Fruit fly (Drosophila melanogaster) whole organism, prepupa: Measurements from ENCODE around the gene Mekk1.

Source experiments
- Blimp-1 ChIP-seq: fragments of 200-800 bp; sonication (Bioruptor generic); optimal IDR thresholded peaks from 3 replicates; lab custom pipeline; 2017; ENCODE audit warnings: missing biosample characterization, missing genetic modification characterization, mild to moderate bottlenecking, moderate library complexity, missing genetic modification reagents
- CG10631 ChIP-seq: fragments of 200-800 bp; sonication (Bioruptor generic); optimal IDR thresholded peaks from 2 replicates; lab custom pipeline; 2016; ENCODE audit warnings: missing biosample characterization, missing genetic modification characterization
- CG10669 ChIP-seq: fragments of 200-800 bp; sonication (Bioruptor generic); optimal IDR thresholded peaks from 3 replicates; lab custom pipeline; 2018; ENCODE audit warnings: missing biosample characterization, mild to moderate bottlenecking, missing genetic modification characterization, moderate library complexity
- CG11294 ChIP-seq: fragments of 200-800 bp; sonication (Bioruptor generic); IDR thresholded peaks from 2 replicates; pipeline ENCODE4 v1.3.6; 2022; ENCODE audit warnings: missing biosample characterization, missing genetic modification characterization
- CG11762 ChIP-seq: fragments of 200-800 bp; sonication (Bioruptor generic); optimal IDR thresholded peaks from 3 replicates; lab custom pipeline; 2016; ENCODE audit warnings: missing biosample characterization, missing genetic modification characterization; ENCODE audit not compliant: insufficient read depth
- CG11902 ChIP-seq: fragments of 200-800 bp; sonication (Bioruptor generic); optimal IDR thresholded peaks from 3 replicates; lab custom pipeline; 2016; ENCODE audit warnings: missing biosample characterization, missing genetic modification characterization
- CG15336 ChIP-seq: fragments of 200-800 bp; sonication (Bioruptor generic); IDR thresholded peaks from 2 replicates; pipeline ENCODE4 v1.3.6; 2022; ENCODE audit warnings: missing biosample characterization, missing genetic modification characterization
- CG31627 ChIP-seq: fragments of 200-800 bp; sonication (Bioruptor generic); optimal IDR thresholded peaks from 3 replicates; lab custom pipeline; 2016; ENCODE audit warnings: missing biosample characterization, missing genetic modification characterization
- CG34406 ChIP-seq: fragments of 200-800 bp; sonication (Bioruptor generic); optimal IDR thresholded peaks from 3 replicates; lab custom pipeline; 2016; ENCODE audit warnings: missing biosample characterization, missing genetic modification characterization
- CG3919 ChIP-seq: fragments of 200-800 bp; sonication (Bioruptor generic); optimal IDR thresholded peaks from 3 replicates; lab custom pipeline; 2016; ENCODE audit warnings: missing biosample characterization, missing genetic modification characterization
- CG4318 ChIP-seq: fragments of 200-800 bp; sonication (Bioruptor generic); optimal IDR thresholded peaks from 3 replicates; lab custom pipeline; 2017; ENCODE audit warnings: missing biosample characterization, mild to moderate bottlenecking, missing genetic modification characterization
- CG6276 ChIP-seq: fragments of 200-800 bp; sonication (Bioruptor generic); optimal IDR thresholded peaks from 2 replicates; lab custom pipeline; 2017; ENCODE audit warnings: missing biosample characterization, mild to moderate bottlenecking, missing genetic modification characterization
- CG6854 ChIP-seq: fragments of 200-800 bp; sonication (Bioruptor generic); optimal IDR thresholded peaks from 2 replicates; lab custom pipeline; 2017; ENCODE audit warnings: missing biosample characterization, mild to moderate bottlenecking, missing genetic modification characterization
- CG7368 ChIP-seq: fragments of 200-800 bp; sonication (Bioruptor generic); optimal IDR thresholded peaks from 3 replicates; lab custom pipeline; 2016; ENCODE audit warnings: missing biosample characterization, missing genetic modification characterization
- CG8632 ChIP-seq: fragments of 200-800 bp; sonication (Bioruptor generic); optimal IDR thresholded peaks from 3 replicates; lab custom pipeline; 2016; ENCODE audit warnings: missing biosample characterization, missing genetic modification characterization
- CG9139 ChIP-seq: fragments of 200-800 bp; sonication (Bioruptor generic); optimal IDR thresholded peaks from 3 replicates; lab custom pipeline; 2017; ENCODE audit warnings: missing biosample characterization, mild to moderate bottlenecking, missing genetic modification characterization
- Eip75B ChIP-seq: fragments of 200-800 bp; sonication (Bioruptor generic); optimal IDR thresholded peaks from 3 replicates; lab custom pipeline; 2016; ENCODE audit warnings: missing biosample characterization, missing genetic modification characterization
- Ets21C ChIP-seq: fragments of 200-800 bp; sonication (Bioruptor generic); optimal IDR thresholded peaks from 3 replicates; lab custom pipeline; 2016; ENCODE audit warnings: missing biosample characterization, missing genetic modification characterization
- Ets96B ChIP-seq: fragments of 200-800 bp; optimal IDR thresholded peaks from 2 replicates; lab custom pipeline; 2019; ENCODE audit warnings: missing biosample characterization, mild to moderate bottlenecking, missing genetic modification characterization, moderate library complexity
- Gug ChIP-seq: fragments of 200-800 bp; sonication (Bioruptor generic); IDR thresholded peaks from 2 replicates; pipeline ENCODE4 v1.3.6; 2022; ENCODE audit warnings: missing biosample characterization, missing genetic modification characterization
- Hr38 ChIP-seq: sonication (Bioruptor generic); optimal IDR thresholded peaks from 2 replicates; lab custom pipeline; 2016; ENCODE audit warnings: missing biosample characterization, missing genetic modification characterization
- Lpt ChIP-seq: fragments of 200-800 bp; sonication (Bioruptor generic); optimal IDR thresholded peaks from 3 replicates; lab custom pipeline; 2016; ENCODE audit warnings: missing biosample characterization, missing genetic modification characterization
- Met ChIP-seq: fragments of 200-800 bp; sonication (Bioruptor generic); optimal IDR thresholded peaks from 3 replicates; lab custom pipeline; 2016; ENCODE audit warnings: missing biosample characterization, missing genetic modification characterization
- OdsH ChIP-seq: fragments of 200-800 bp; sonication (Bioruptor generic); optimal IDR thresholded peaks from 3 replicates; lab custom pipeline; 2016; ENCODE audit warnings: missing biosample characterization, missing genetic modification characterization
- Sox102F ChIP-seq: fragments of 200-800 bp; sonication (Bioruptor generic); optimal IDR thresholded peaks from 2 replicates; lab custom pipeline; 2016; ENCODE audit warnings: missing biosample characterization, mild to moderate bottlenecking, missing genetic modification characterization
- Sox14 ChIP-seq: fragments of 200-800 bp; sonication (Bioruptor generic); optimal IDR thresholded peaks from 3 replicates; lab custom pipeline; 2016; ENCODE audit warnings: missing biosample characterization, missing genetic modification characterization
- Sox15 ChIP-seq: fragments of 200-800 bp; sonication (Bioruptor generic); optimal IDR thresholded peaks from 3 replicates; lab custom pipeline; 2016; ENCODE audit warnings: missing biosample characterization, missing genetic modification characterization
- achi ChIP-seq: fragments of 200-800 bp; sonication (Bioruptor generic); optimal IDR thresholded peaks from 3 replicates; lab custom pipeline; 2016; ENCODE audit warnings: missing biosample characterization, missing genetic modification characterization
- dac ChIP-seq: fragments of 200-800 bp; sonication (Bioruptor generic); optimal IDR thresholded peaks from 2 replicates; lab custom pipeline; 2017; ENCODE audit warnings: missing biosample characterization, mild to moderate bottlenecking, missing genetic modification characterization
- dsx ChIP-seq: fragments of 200-800 bp; optimal IDR thresholded peaks from 3 replicates; lab custom pipeline; 2019; ENCODE audit warnings: missing biosample characterization, mild to moderate bottlenecking, missing genetic modification characterization, moderate library complexity; ENCODE audit not compliant: poor library complexity, severe bottlenecking
- esn ChIP-seq: fragments of 200-800 bp; sonication (Bioruptor generic); optimal IDR thresholded peaks from 2 replicates; lab custom pipeline; 2016; ENCODE audit warnings: missing biosample characterization, mild to moderate bottlenecking, missing genetic modification characterization, moderate library complexity
- fd85E ChIP-seq: fragments of 200-800 bp; sonication (Bioruptor generic); optimal IDR thresholded peaks from 3 replicates; lab custom pipeline; 2016; ENCODE audit warnings: missing biosample characterization, missing genetic modification characterization
- fkh ChIP-seq: fragments of 200-800 bp; sonication (Bioruptor generic); optimal IDR thresholded peaks from 3 replicates; lab custom pipeline; 2017; ENCODE audit warnings: missing biosample characterization, mild to moderate bottlenecking, missing genetic modification characterization, moderate library complexity
- net ChIP-seq: fragments of 200-800 bp; sonication (Bioruptor generic); optimal IDR thresholded peaks from 3 replicates; lab custom pipeline; 2016; ENCODE audit warnings: missing biosample characterization, missing genetic modification characterization
- salr ChIP-seq, 2 experiments: fragments of 200-800 bp; sonication (Bioruptor generic); optimal IDR thresholded peaks; 3 replicates each; lab custom pipeline; 2016 to 2018; ENCODE audit warnings: missing biosample characterization in 2 of 2, missing genetic modification characterization in 2 of 2, mild to moderate bottlenecking in 1 of 2
- spab ChIP-seq: fragments of 200-800 bp; sonication (Bioruptor generic); optimal IDR thresholded peaks from 2 replicates; lab custom pipeline; 2017; ENCODE audit warnings: missing biosample characterization, mild to moderate bottlenecking, missing genetic modification characterization, missing genetic modification reagents
- ss ChIP-seq, 2 experiments: fragments of 200-800 bp; sonication (Bioruptor generic); optimal IDR thresholded peaks; 2 replicates in 1 of 2; 3 replicates in 1 of 2; lab custom pipeline; 2017 to 2018; ENCODE audit warnings: mild to moderate bottlenecking in 2 of 2, missing biosample characterization in 2 of 2, missing genetic modification characterization in 2 of 2, moderate library complexity in 1 of 2
- svp ChIP-seq: fragments of 200-800 bp; sonication (Bioruptor generic); peaks from one replicate; lab custom pipeline; 2016; ENCODE audit warnings: missing biosample characterization, missing genetic modification characterization
- topi ChIP-seq: fragments of 200-800 bp; sonication (Bioruptor generic); optimal IDR thresholded peaks from 3 replicates; lab custom pipeline; 2016; ENCODE audit warnings: missing biosample characterization, missing genetic modification characterization
- vri ChIP-seq: fragments of 200-800 bp; sonication (Bioruptor generic); optimal IDR thresholded peaks from 3 replicates; lab custom pipeline; 2016; ENCODE audit warnings: missing biosample characterization, mild to moderate bottlenecking, missing genetic modification characterization

The Mekk1 gene

DNA sequence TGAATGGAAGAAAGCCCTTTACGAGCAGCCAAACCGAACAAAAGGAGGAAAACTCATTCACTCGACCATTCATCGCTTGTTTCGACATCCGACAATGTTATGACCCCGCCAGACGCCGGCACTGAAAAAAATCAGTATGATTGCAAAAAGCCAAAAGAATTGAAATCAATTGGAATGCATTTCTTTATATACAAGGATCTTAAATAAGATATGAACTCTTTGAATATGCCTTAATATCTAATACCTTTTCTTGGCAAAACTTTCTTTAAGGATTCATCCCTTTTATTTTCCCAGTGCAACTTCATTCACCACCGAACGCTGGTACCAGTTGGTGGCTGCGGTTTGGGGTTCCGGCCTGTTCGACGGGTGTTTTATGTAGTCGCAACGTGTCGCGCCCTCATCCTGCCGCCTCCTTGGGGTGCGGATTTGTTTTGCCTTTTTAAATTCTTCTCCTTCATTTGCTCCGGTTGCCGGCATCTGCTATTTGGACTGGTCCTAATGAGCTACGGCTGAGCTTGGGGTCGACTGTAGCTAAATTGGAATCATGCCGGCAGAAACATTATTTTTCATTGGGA is 23.5 kb downstream of the Mekk1 start (continued):
- peak; percentile 30 for TF ChIP-seq CG9139
- peak; percentile 76 for TF ChIP-seq Met (GFP tag; lab: Kevin White, UChicago)
- peak; percentile 63 for TF ChIP-seq CG10631 (GFP tag; lab: Kevin White, UChicago)
- peak; percentile 45 to 74 for TF ChIP-seq ss (GFP tag; optimal IDR thresholded peaks at IDR 0.05; lab: Kevin White, UChicago)
- peak; percentile 39 for TF ChIP-seq CG11902 (GFP tag; lab: Kevin White, UChicago)
- TF ChIP-seq Blimp-1 (GFP tag; lab: Kevin White, UChicago) = peak; percentile 19
- TF ChIP-seq CG6276 (GFP tag; lab: Kevin White, UChicago) = peak; percentile 13
- peak; percentile 52 for TF ChIP-seq CG8632 (GFP tag; lab: Kevin White, UChicago)

DNA sequence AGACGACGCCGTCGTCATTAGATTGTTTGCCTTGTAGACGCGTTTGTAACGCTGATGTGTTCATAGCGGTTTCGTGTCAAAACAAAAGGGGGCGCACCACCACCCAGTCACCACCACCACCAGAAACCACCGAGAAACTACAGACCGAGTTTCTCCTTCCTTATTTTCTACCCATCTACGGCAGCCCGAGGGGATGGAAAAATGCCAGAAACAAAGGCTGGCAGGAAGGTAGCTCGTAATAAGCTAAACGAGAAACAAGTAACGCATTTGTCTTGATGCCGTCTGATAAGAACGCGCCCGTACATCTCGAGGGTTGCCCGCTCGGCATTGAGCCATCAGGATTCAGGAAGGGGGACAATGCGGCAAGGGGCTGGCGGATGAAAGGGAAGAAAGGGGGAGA is 35.9 kb downstream of the Mekk1 start:
- TF ChIP-seq CG4318 (GFP tag; lab: Kevin White, UChicago) = no peak
- TF ChIP-seq CG31627 (GFP tag; lab: Kevin White, UChicago) = no peak
- no peak for TF ChIP-seq CG7368 (GFP tag; lab: Kevin White, UChicago)
- TF ChIP-seq Sox14 (GFP tag; lab: Kevin White, UChicago) = no peak
- no peak for TF ChIP-seq Sox102F (GFP tag; lab: Kevin White, UChicago)
- no peak for TF ChIP-seq CG15336 (GFP tag; lab: Robert Waterston, UW)
- no peak for TF ChIP-seq dsx
- no peak for TF ChIP-seq fkh (GFP tag; lab: Kevin White, UChicago)
- TF ChIP-seq spab (GFP tag; lab: Kevin White, UChicago) = no peak
- no peak for TF ChIP-seq achi (GFP tag; lab: Kevin White, UChicago)
- TF ChIP-seq Eip75B (GFP tag; lab: Kevin White, UChicago) = no peak
- no peak for TF ChIP-seq CG9139
- no peak for TF ChIP-seq CG11902 (GFP tag; lab: Kevin White, UChicago)
- TF ChIP-seq salr (GFP tag; optimal IDR thresholded peaks at IDR 0.05; lab: Kevin White, UChicago) = no peak
- no peak for TF ChIP-seq Ets21C (GFP tag; lab: Kevin White, UChicago)
- no peak for TF ChIP-seq CG34406 (GFP tag; lab: Kevin White, UChicago)

DNA sequence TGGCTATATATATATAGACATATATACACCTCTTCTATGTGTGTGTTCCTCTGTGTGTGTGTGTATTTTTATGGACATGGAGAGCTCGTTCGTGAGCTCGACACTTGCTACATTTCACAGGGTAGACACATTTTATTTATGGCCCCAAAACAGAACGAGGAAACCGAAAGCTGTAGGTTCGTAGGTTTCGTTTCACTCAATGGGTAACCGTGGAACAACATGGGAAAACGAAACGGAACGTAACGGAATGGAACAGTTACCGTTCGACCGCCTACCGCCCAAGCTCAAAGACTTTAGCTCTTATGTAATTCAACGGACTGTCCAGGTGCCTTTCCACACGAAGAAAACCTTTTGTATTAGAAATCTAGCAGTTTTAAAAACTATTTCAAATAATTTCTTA is 37.1 kb downstream of the Mekk1 start:
- TF ChIP-seq CG15336 (GFP tag; lab: Robert Waterston, UW) = no peak
- no peak for TF ChIP-seq svp
- TF ChIP-seq dsx = no peak
- TF ChIP-seq CG3919 (GFP tag; lab: Kevin White, UChicago) = no peak
- TF ChIP-seq CG10669 (GFP tag; lab: Kevin White, UChicago) = no peak
- no peak for TF ChIP-seq vri
- TF ChIP-seq CG11762 (GFP tag; lab: Kevin White, UChicago) = no peak
- no peak for TF ChIP-seq spab (GFP tag; lab: Kevin White, UChicago)
- TF ChIP-seq Lpt (GFP tag; lab: Kevin White, UChicago) = no peak
- no peak for TF ChIP-seq Ets21C (GFP tag; lab: Kevin White, UChicago)
- no peak for TF ChIP-seq OdsH
- TF ChIP-seq esn = no peak
- no peak for TF ChIP-seq dac (GFP tag; lab: Kevin White, UChicago)
- TF ChIP-seq fd85E (GFP tag; lab: Kevin White, UChicago) = no peak
- TF ChIP-seq Ets96B (tag; lab: Kevin White, UChicago) = no peak
- no peak for TF ChIP-seq topi (GFP tag; lab: Kevin White, UChicago)
- TF ChIP-seq, all 60 proteins: peak for 0

DNA sequence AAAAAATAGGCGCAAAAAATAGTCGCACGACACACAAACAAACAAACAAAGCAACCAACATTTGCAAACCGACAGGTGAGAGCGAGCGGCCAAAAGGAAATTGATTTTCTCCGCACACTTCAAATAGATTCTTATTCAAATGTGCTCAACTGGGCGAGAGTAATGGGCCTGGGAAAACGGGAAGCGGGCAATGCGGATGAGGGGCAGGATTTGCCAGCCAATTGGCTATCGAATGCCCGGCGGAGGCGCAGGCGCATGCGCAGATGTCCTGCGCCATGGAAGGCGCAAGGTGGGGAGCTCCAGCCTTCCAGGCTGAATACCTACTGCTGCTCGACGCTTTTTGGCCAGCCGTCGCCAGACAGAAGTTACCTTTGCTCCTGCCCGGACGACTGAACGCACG is 38.2 kb downstream of the Mekk1 start, which contains the start of the genes ChAT and VAChT:
TSS of gene ChAT (plus strand) at position 352 of the 400 bp plus-strand sequence.
TSS of gene VAChT (plus strand) at position 352 of the 400 bp plus-strand sequence.
- TF ChIP-seq CG31627 (GFP tag; lab: Kevin White, UChicago) (no peak), CG6854 (GFP tag; lab: Kevin White, UChicago) (no peak), CG34406 (GFP tag; lab: Kevin White, UChicago) (no peak), dsx (no peak), CG10631 (GFP tag; lab: Kevin White, UChicago) (no peak), Gug (GFP tag; lab: Robert Waterston, UW) (no peak), CG10669 (GFP tag; lab: Kevin White, UChicago) (no peak), dac (GFP tag; lab: Kevin White, UChicago) (no peak), Sox15 (no peak), CG11294 (GFP tag; lab: Robert Waterston, UW) (no peak), net (no peak), Hr38 (GFP tag; lab: Kevin White, UChicago) (no peak), Sox102F (GFP tag; lab: Kevin White, UChicago) (no peak)
